Worm (Caenorhabditis elegans) whole organism, mixed stage, embryonic: ENCODE results near the gene toh-1.

ENCODE experiments used
- ceh-83 ChIP-seq: fragments of 200-800 bp; sonication (Bioruptor generic); optimal IDR thresholded peaks from 2 replicates; lab custom pipeline; 2018; ENCODE audit warnings: mild to moderate bottlenecking, missing genetic modification characterization, missing compliant biosample characterization
- elt-1 ChIP-seq: sonication (generic microtip); optimal IDR thresholded peaks from 2 replicates; lab custom pipeline; 2017; ENCODE audit warnings: missing genetic modification characterization, mild to moderate bottlenecking, missing compliant biosample characterization, antibody characterized with exemption, moderate library complexity, borderline replicate concordance; ENCODE audit not compliant: insufficient read depth
- elt-3 ChIP-seq: fragments of 150-350 bp; optimal IDR thresholded peaks from 2 replicates; lab custom pipeline; 2014; ENCODE audit warnings: missing biosample characterization, missing genetic modification characterization
- lsy-2 ChIP-seq: fragments of 150-350 bp; optimal IDR thresholded peaks from 2 replicates; lab custom pipeline; 2014; ENCODE audit warnings: missing biosample characterization, missing genetic modification characterization
- nhr-237 ChIP-seq: fragments of 150-350 bp; optimal IDR thresholded peaks from 2 replicates; lab custom pipeline; 2014; ENCODE audit warnings: missing biosample characterization, missing genetic modification characterization
- nhr-28 ChIP-seq: fragments of 150-350 bp; optimal IDR thresholded peaks from 2 replicates; lab custom pipeline; 2014; ENCODE audit warnings: missing biosample characterization, missing genetic modification characterization
- snpc-4 ChIP-seq: fragments of 150-350 bp; optimal IDR thresholded peaks from 2 replicates; lab custom pipeline; 2014; ENCODE audit warnings: missing biosample characterization, missing genetic modification characterization
- tbx-8 ChIP-seq: fragments of 200-800 bp; sonication (Bioruptor generic); optimal IDR thresholded peaks from 2 replicates; lab custom pipeline; 2018; ENCODE audit warnings: mild to moderate bottlenecking, missing genetic modification characterization, moderate library complexity, missing compliant biosample characterization
- unc-39 ChIP-seq: fragments of 150-350 bp; optimal IDR thresholded peaks from 2 replicates; lab custom pipeline; 2014; ENCODE audit warnings: missing biosample characterization, missing genetic modification characterization

DNA sequence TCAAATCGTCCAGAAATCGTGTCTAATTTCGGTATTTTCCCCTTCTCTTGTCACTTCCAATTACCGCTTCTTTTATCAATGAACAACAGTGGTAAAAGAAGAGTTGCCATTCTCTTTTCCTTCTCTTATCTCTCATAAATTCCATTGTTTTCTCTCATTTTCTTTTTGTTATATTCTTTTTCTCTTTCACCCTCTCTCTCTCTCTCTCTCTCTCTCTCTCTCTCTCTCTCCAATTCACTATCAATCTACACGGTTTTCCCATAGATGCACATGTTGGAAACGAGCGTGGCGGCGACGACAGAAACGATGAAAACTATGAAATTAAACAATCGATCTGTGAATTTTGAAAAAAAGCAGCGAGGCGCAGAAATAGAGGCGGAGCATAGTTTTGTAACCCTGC lies 9.6 kb downstream of the toh-1 start:
- TF ChIP-seq unc-39 (tag; lab: Kevin White, UChicago) (no peak), tbx-8 (GFP tag; lab: Kevin White, UChicago) (no peak), nhr-28 (tag; lab: Kevin White, UChicago) (no peak), ceh-83 (GFP tag; lab: Kevin White, UChicago) (no peak), elt-3 (tag; lab: Kevin White, UChicago) (no peak), lsy-2 (tag; lab: Kevin White, UChicago) (no peak), snpc-4 (tag; lab: Kevin White, UChicago) (no peak), nhr-237 (no peak), elt-1 (tag; lab: Kevin White, UChicago) (no peak)
